Worm (Caenorhabditis elegans): ENCODE data around the gene T05A8.3.

DNA sequence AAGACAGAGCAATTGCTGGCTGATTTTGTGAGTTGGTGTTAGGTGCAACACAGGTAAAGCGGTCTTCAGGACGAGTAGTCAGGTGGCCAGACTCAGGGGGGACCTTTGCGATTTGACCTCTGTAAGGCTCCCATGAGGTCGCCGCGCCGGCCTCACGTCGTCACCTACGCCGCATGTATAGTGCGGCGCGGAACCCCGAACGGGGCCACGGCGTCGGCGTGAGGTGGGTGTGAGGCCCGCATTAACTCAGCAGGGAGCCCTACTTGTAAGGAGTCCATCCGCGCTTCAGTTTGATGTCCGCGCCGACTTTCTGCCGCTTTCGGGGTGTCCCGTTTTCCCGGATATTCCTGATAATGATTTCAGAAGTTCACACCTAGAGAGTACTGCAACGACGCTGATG is 37.4 kb upstream of the T05A8.3 start:
- no peak for TF ChIP-seq skn-1 (tag; optimal IDR thresholded peaks at IDR 0.05)
- no peak for TF ChIP-seq snpc-4 (tag; optimal IDR thresholded peaks at IDR 0.05)
- no peak for TF ChIP-seq egl-5 (tag; optimal IDR thresholded peaks at IDR 0.05)
- no peak for TF ChIP-seq pha-4 (tag; optimal IDR thresholded peaks at IDR 0.05)
- TF ChIP-seq tbx-2 (tag; optimal IDR thresholded peaks at IDR 0.05), result no peak
- TF ChIP-seq nhr-11 (tag; optimal IDR thresholded peaks at IDR 0.05), result no peak
- TF ChIP-seq ceh-9 (tag; optimal IDR thresholded peaks at IDR 0.05), result no peak
- no peak for TF ChIP-seq fos-1 (tag; optimal IDR thresholded peaks at IDR 0.05)
- no peak for TF ChIP-seq zag-1 (tag; optimal IDR thresholded peaks at IDR 0.05)
- TF ChIP-seq unc-62 (GFP tag; optimal IDR thresholded peaks at IDR 0.05), result no peak
- TF ChIP-seq nhr-76 (tag; optimal IDR thresholded peaks at IDR 0.05), result no peak

Measured in whole organism, L3 larva.